Fruit fly (Drosophila melanogaster): ENCODE data around the gene Bka.

Gene Bka

DNA sequence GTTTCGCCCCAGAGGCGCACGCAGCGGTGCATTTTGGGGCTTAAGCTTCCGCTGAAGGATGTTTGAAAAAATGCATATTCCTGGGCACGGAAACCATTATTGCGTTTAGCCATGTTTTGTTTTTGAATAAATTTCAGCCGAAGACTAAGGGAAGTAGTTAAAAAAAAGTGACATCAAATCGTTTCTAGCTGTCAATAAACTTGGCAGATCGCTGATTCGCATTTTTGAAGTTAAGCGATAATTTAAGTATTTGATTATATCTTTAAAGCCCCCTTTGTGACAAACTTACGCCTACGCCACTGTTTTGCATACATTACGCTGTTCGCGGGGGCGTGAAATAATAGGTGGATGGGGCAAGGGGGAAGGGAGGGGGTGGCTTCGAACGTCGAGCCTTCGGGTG lies 30.8 kb upstream of the Bka start (continued):
- TF ChIP-seq her (GFP tag; optimal IDR thresholded peaks at IDR 0.05) (no peak), CG12391 (tag; optimal IDR thresholded peaks at IDR 0.05) (peak; percentile 8), eve (GFP tag; optimal IDR thresholded peaks at IDR 0.05) (peak in 1 of 2 experiments; percentile 39), twi (tag; optimal IDR thresholded peaks at IDR 0.05) (no peak), CG6683 (GFP tag; optimal IDR thresholded peaks at IDR 0.05) (no peak), dysf (GFP tag; IDR thresholded peaks at IDR 0.05) (0 out of 3 replicates have a peak, but pooled peaks have one; percentile 40), CG3281 (GFP tag; optimal IDR thresholded peaks at IDR 0.05) (peak; percentile 42), slbo (GFP tag; IDR thresholded peaks at IDR 0.05) (peak; percentile 61), CG14014 (GFP tag; IDR thresholded peaks at IDR 0.05) (0 out of 2 replicates have a peak, but pooled peaks have one; percentile 24), CG31441 (GFP tag; IDR thresholded peaks at IDR 0.05) (0 out of 2 replicates have a peak, but pooled peaks have one; percentile 20), bigmax (GFP tag; optimal IDR thresholded peaks at IDR 0.05) (no peak), Sin3A (optimal IDR thresholded peaks at IDR 0.05) (no peak), lmd (GFP tag; IDR thresholded peaks at IDR 0.05) (0 out of 2 replicates have a peak, but pooled peaks have one; percentile 17), ind (GFP tag; optimal IDR thresholded peaks at IDR 0.05) (peak; percentile 34), gt (GFP tag; IDR thresholded peaks at IDR 0.05) (no peak), CG15269 (tag; optimal IDR thresholded peaks at IDR 0.05) (peak; percentile 38), Hsf (GFP tag; optimal IDR thresholded peaks at IDR 0.05) (peak; percentile 15), Dek (tag; optimal IDR thresholded peaks at IDR 0.05) (no peak), Meics (GFP tag; optimal IDR thresholded peaks at IDR 0.05) (peak; percentile 63), vvl (GFP tag; IDR thresholded peaks at IDR 0.05) (peak; percentile 28; the same call in 1 of the 2 replicates), zf30C (GFP tag; optimal IDR thresholded peaks at IDR 0.05) (no peak), pan (optimal IDR thresholded peaks at IDR 0.05) (no peak), pan (GFP tag; optimal IDR thresholded peaks at IDR 0.05 in 1 of 2, IDR thresholded peaks at IDR 0.05 in 1 of 2) (peak in 1 of 2 experiments; percentile 25), dpn (GFP tag; optimal IDR thresholded peaks at IDR 0.05) (no peak), Hr51 (GFP tag; optimal IDR thresholded peaks at IDR 0.05) (peak in 1 of 2 experiments; percentile 47), org-1 (GFP tag; optimal IDR thresholded peaks at IDR 0.05) (peak; percentile 48), CG1529 (GFP tag; optimal IDR thresholded peaks at IDR 0.05) (no peak), HLH54F (GFP tag; optimal IDR thresholded peaks at IDR 0.05) (peak; percentile 21), CG10209 (GFP tag; optimal IDR thresholded peaks at IDR 0.05) (peak; percentile 27), zfh2 (GFP tag; optimal IDR thresholded peaks at IDR 0.05) (peak; percentile 25), hkb (optimal IDR thresholded peaks at IDR 0.05) (no peak), hkb (GFP tag; IDR thresholded peaks at IDR 0.05) (0 out of 2 replicates have a peak, but pooled peaks have one; percentile 16), tx (GFP tag; optimal IDR thresholded peaks at IDR 0.05) (peak; percentile 18), row (GFP tag; IDR thresholded peaks at IDR 0.05) (peak; percentile 41; the same call in 1 of the 3 replicates), CG16813 (GFP tag; IDR thresholded peaks at IDR 0.05; ENCODE audit: partially characterized antibody) (no peak), CG8290 (GFP tag; optimal IDR thresholded peaks at IDR 0.05) (no peak), CG8290 (tag; optimal IDR thresholded peaks at IDR 0.05) (peak in 1 of 2 experiments; percentile 23), CG6854 (GFP tag; optimal IDR thresholded peaks at IDR 0.05) (peak; percentile 4), CG13296 (GFP tag; optimal IDR thresholded peaks at IDR 0.05) (peak; percentile 12), CoRest (tag; optimal IDR thresholded peaks at IDR 0.05) (peak; percentile 41), CG4854 (GFP tag; optimal IDR thresholded peaks at IDR 0.05) (no peak), klu (GFP tag; IDR thresholded peaks at IDR 0.05) (peak; percentile 33; the same call in 1 of the 2 replicates), pho (GFP tag; optimal IDR thresholded peaks at IDR 0.05) (peak; percentile 14), CG12769 (tag; optimal IDR thresholded peaks at IDR 0.05) (peak; percentile 24), Xbp1 (GFP tag; optimal IDR thresholded peaks at IDR 0.05) (peak; percentile 9), slou (GFP tag; optimal IDR thresholded peaks at IDR 0.05) (no peak), al (GFP tag; IDR thresholded peaks at IDR 0.05) (peak; percentile 14; the same call in 1 of the 2 replicates), prd (optimal IDR thresholded peaks at IDR 0.05) (no peak), prd (GFP tag; IDR thresholded peaks at IDR 0.05) (peak; percentile 15; the same call in 1 of the 3 replicates), CG1024 (GFP tag; IDR thresholded peaks at IDR 0.05) (no peak), Hmx (GFP tag; optimal IDR thresholded peaks at IDR 0.05) (no peak), CG7372 (GFP tag; IDR thresholded peaks at IDR 0.05) (no peak)
